Worm (Caenorhabditis elegans): Measurements from ENCODE around the gene F12E12.6.

DNA sequence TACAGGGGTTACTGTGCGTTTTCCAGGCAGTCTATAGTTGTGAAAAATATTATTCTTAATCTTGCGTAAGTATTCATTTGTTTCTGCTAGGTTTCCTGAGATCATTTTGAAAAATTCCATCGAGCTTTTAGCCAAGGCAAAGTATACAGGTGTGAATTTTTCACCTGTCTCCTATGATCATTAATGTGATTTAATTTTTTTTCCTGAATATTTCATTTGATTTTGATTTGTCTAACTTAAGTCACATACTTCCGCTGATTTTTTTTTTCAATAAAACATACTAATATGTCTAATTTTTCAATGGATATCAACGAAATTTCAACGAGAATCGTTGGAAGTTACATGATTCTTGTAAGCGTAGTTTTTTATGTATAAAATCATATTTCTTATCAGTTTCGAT lies 31.4 kb downstream of the F12E12.6 start, which contains the start of gene srx-108:
- TF ChIP-seq nhr-11 (tag; optimal IDR thresholded peaks at IDR 0.05), result no peak
- no peak for TF ChIP-seq nhr-25 (tag; optimal IDR thresholded peaks at IDR 0.05)
- no peak for TF ChIP-seq nhr-129 (tag; optimal IDR thresholded peaks at IDR 0.05)
- TF ChIP-seq ceh-82 (tag; optimal IDR thresholded peaks at IDR 0.05), result no peak
- TF ChIP-seq nhr-237 (tag; optimal IDR thresholded peaks at IDR 0.05), result no peak
- no peak for TF ChIP-seq nhr-6 (tag; optimal IDR thresholded peaks at IDR 0.05)
- TF ChIP-seq ama-1 (optimal IDR thresholded peaks at IDR 0.05), result no peak
- no peak for TF ChIP-seq zag-1 (tag; optimal IDR thresholded peaks at IDR 0.05)
- no peak for TF ChIP-seq fos-1 (tag; optimal IDR thresholded peaks at IDR 0.05)
- TF ChIP-seq skn-1 (tag; optimal IDR thresholded peaks at IDR 0.05), result no peak
- no peak for TF ChIP-seq ZK546.5 (tag; optimal IDR thresholded peaks at IDR 0.05)
- no peak for TF ChIP-seq unc-39 (tag; optimal IDR thresholded peaks at IDR 0.05)
- TF ChIP-seq ztf-4 (tag; optimal IDR thresholded peaks at IDR 0.05), result no peak

Measured in whole organism, L2 larva.